Worm (Caenorhabditis elegans): ENCODE results near the gene C52E4.7.

Gene C52E4.7

DNA sequence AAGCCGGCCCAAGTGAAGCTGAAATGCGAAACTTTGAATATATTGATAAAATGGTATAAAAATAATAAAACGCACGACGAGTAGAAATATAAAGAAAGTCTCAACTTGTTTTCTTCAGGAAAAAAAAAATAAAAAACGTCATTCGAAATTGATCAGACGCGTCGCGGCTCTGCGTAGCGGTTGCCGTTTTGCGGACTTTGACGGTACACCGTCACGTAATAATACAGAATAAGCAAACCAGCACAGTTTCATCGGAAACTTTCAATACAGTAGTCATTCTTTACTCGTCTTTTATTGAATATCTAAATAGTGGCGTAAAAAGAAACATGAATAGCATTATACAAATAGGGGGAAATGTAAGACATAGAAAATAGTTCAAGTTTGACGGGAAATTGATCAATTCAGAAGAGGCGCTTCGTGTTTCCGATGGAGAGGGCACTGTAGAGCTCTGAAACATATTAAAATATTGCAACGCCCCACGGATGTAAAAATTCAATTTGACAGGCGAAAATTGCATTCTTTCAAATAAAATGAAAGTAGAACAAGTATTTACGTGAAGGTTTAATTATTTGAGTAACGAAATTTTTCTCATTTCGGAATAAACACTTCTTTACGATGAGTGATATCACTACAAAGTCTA, at the start of gene C52E4.7, which contains the start of gene cyl-1 (continued):
- TF ChIP-seq lin-13 (GFP tag; optimal IDR thresholded peaks at IDR 0.05) (peak; percentile 53), unc-62 (GFP tag; optimal IDR thresholded peaks at IDR 0.05 in 1 of 2) (peak in 1 of 2 experiments; percentile 58), unc-62 (tag; optimal IDR thresholded peaks at IDR 0.05) (no peak), dmd-6 (GFP tag; IDR thresholded peaks at IDR 0.05) (no peak), pha-4 (GFP tag; IDR thresholded peaks at IDR 0.05) (no peak), pha-4 (tag; optimal IDR thresholded peaks at IDR 0.05) (no peak), R02D3.7 (tag; optimal IDR thresholded peaks at IDR 0.05) (no peak), vab-7 (GFP tag; IDR thresholded peaks at IDR 0.05) (no peak), lin-1 (GFP tag; IDR thresholded peaks at IDR 0.05) (no peak), hmg-1.1 (GFP tag; IDR thresholded peaks at IDR 0.05) (no peak), nhr-6 (tag; optimal IDR thresholded peaks at IDR 0.05) (peak; percentile 94), ceh-44 (GFP tag; IDR thresholded peaks at IDR 0.05) (no peak), mdt-29 (GFP tag; IDR thresholded peaks at IDR 0.05) (no peak), ceh-62 (tag; optimal IDR thresholded peaks at IDR 0.05) (no peak), snpc-1.2 (GFP tag; IDR thresholded peaks at IDR 0.05) (no peak), F37D6.2 (tag; optimal IDR thresholded peaks at IDR 0.05) (no peak), ceh-20 (GFP tag; IDR thresholded peaks at IDR 0.05) (no peak), mes-2 (tag; optimal IDR thresholded peaks at IDR 0.05; ENCODE audit: poor library complexity, severe bottlenecking) (peak; percentile 73), F49E8.2 (tag; optimal IDR thresholded peaks at IDR 0.05; ENCODE audit: borderline replicate concordance) (no peak), ztf-11 (tag; optimal IDR thresholded peaks at IDR 0.05) (no peak), mxl-3 (GFP tag; optimal IDR thresholded peaks at IDR 0.05) (no peak), spr-1 (tag; optimal IDR thresholded peaks at IDR 0.05) (no peak), nhr-28 (tag; optimal IDR thresholded peaks at IDR 0.05) (no peak), egl-43 (GFP tag; IDR thresholded peaks at IDR 0.05) (no peak), nhr-48 (tag; optimal IDR thresholded peaks at IDR 0.05) (no peak), lsy-2 (tag; optimal IDR thresholded peaks at IDR 0.05) (peak in 1 of 2 experiments; percentile 72), arid-1 (GFP tag; conservative IDR thresholded peaks at IDR 0.05) (no peak), pqm-1 (tag; optimal IDR thresholded peaks at IDR 0.05) (no peak), madf-5 (GFP tag; IDR thresholded peaks at IDR 0.05) (no peak), daf-12 (tag; optimal IDR thresholded peaks at IDR 0.05) (no peak)

DNA sequence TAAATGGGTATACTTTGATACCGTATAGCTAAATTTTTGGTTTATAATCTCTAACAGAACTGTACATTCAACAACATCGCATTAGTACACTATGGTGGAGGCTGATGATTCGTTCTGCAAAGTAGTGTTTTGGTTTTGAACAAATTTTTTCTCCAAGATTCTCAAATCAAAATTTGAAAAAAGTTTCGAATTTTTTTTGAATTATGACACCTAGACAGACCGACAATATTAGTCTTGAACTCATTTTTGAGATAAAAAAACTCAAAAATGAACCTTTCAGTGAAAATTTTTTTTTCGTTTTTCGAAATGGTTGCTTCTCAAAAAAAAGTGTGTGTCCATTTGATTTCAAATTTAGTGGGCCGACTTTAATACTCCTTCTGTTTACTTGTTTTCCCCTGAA, 48.7 kb upstream of the C52E4.7 start:
- no peak for TF ChIP-seq ces-1 (GFP tag; optimal IDR thresholded peaks at IDR 0.05)
- TF ChIP-seq ama-1 (optimal IDR thresholded peaks at IDR 0.05): no peak
- TF ChIP-seq D1046.2 (GFP tag; IDR thresholded peaks at IDR 0.05): no peak
- TF ChIP-seq aha-1 (tag): peak; percentile 94
- TF ChIP-seq daf-12 (tag; optimal IDR thresholded peaks at IDR 0.05): no peak
- no peak for TF ChIP-seq dve-1 (tag; optimal IDR thresholded peaks at IDR 0.05; ENCODE audit: insufficient read depth)

DNA sequence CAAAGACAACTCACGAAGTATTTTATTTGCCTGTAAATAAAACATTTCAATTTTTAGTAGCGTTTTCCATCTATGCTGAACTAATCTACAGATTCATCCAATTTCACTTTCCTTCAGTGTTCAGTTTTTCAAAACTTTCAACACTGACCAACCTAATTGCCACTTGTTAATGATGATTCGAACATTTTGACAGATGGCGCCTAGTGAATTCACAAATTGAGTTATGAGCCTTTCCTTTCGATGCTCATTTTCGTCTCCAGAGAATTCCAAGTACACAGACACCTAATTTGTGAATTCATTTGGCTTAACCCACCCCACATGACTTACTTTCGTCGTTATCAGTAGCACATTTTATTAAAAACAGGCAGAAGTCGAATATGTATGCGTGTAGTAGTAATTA, 47.3 kb upstream of the C52E4.7 start:
- no peak for TF ChIP-seq set-16 (GFP tag; IDR thresholded peaks at IDR 0.05)
- no peak for TF ChIP-seq fkh-10 (GFP tag; optimal IDR thresholded peaks at IDR 0.05)
- TF ChIP-seq D1046.2 (GFP tag; IDR thresholded peaks at IDR 0.05): no peak
- TF ChIP-seq hlh-30 (tag; optimal IDR thresholded peaks at IDR 0.05; ENCODE audit: insufficient read depth): no peak
- no peak for TF ChIP-seq ztf-11 (tag; optimal IDR thresholded peaks at IDR 0.05)
- TF ChIP-seq Y48G9A.11 (GFP tag; IDR thresholded peaks at IDR 0.05): no peak
- TF ChIP-seq dve-1 (tag; optimal IDR thresholded peaks at IDR 0.05; ENCODE audit: insufficient read depth): no peak
- TF ChIP-seq sdz-12 (GFP tag; optimal IDR thresholded peaks at IDR 0.05): no peak
- TF ChIP-seq R02D3.7 (tag; optimal IDR thresholded peaks at IDR 0.05): no peak
- no peak for TF ChIP-seq F37D6.2 (tag; optimal IDR thresholded peaks at IDR 0.05)
- TF ChIP-seq tag-97 (GFP tag; IDR thresholded peaks at IDR 0.05): no peak
- no peak for TF ChIP-seq F49E8.2 (tag; optimal IDR thresholded peaks at IDR 0.05; ENCODE audit: borderline replicate concordance)
- TF ChIP-seq lin-13 (GFP tag; optimal IDR thresholded peaks at IDR 0.05): no peak
